Fruit fly (Drosophila melanogaster) whole organism, prepupa: Measurements from ENCODE around the gene CG14803.

ENCODE experiments used
- Blimp-1 ChIP-seq: fragments of 200-800 bp; sonication (Bioruptor generic); optimal IDR thresholded peaks from 3 replicates; lab custom pipeline; 2017; ENCODE audit warnings: missing biosample characterization, missing genetic modification characterization, mild to moderate bottlenecking, moderate library complexity, missing genetic modification reagents
- CG10631 ChIP-seq: fragments of 200-800 bp; sonication (Bioruptor generic); optimal IDR thresholded peaks from 2 replicates; lab custom pipeline; 2016; ENCODE audit warnings: missing biosample characterization, missing genetic modification characterization
- CG10669 ChIP-seq: fragments of 200-800 bp; sonication (Bioruptor generic); optimal IDR thresholded peaks from 3 replicates; lab custom pipeline; 2018; ENCODE audit warnings: missing biosample characterization, mild to moderate bottlenecking, missing genetic modification characterization, moderate library complexity
- CG11762 ChIP-seq: fragments of 200-800 bp; sonication (Bioruptor generic); optimal IDR thresholded peaks from 3 replicates; lab custom pipeline; 2016; ENCODE audit warnings: missing biosample characterization, missing genetic modification characterization; ENCODE audit not compliant: insufficient read depth
- CG1621 ChIP-seq: fragments of 200-800 bp; sonication (Bioruptor generic); optimal IDR thresholded peaks from 3 replicates; lab custom pipeline; 2018; ENCODE audit warnings: missing biosample characterization, mild to moderate bottlenecking, missing genetic modification characterization
- CG3032 ChIP-seq: fragments of 200-800 bp; optimal IDR thresholded peaks from 2 replicates; lab custom pipeline; 2019; ENCODE audit warnings: missing biosample characterization, mild to moderate bottlenecking, missing genetic modification characterization, moderate library complexity
- CG31627 ChIP-seq: fragments of 200-800 bp; sonication (Bioruptor generic); optimal IDR thresholded peaks from 3 replicates; lab custom pipeline; 2016; ENCODE audit warnings: missing biosample characterization, missing genetic modification characterization
- CG32006 ChIP-seq: fragments of 200-800 bp; sonication (Bioruptor generic); optimal IDR thresholded peaks from 3 replicates; lab custom pipeline; 2017; ENCODE audit warnings: missing biosample characterization, mild to moderate bottlenecking, missing genetic modification characterization
- CG3919 ChIP-seq: fragments of 200-800 bp; sonication (Bioruptor generic); optimal IDR thresholded peaks from 3 replicates; lab custom pipeline; 2016; ENCODE audit warnings: missing biosample characterization, missing genetic modification characterization
- CG4318 ChIP-seq: fragments of 200-800 bp; sonication (Bioruptor generic); optimal IDR thresholded peaks from 3 replicates; lab custom pipeline; 2017; ENCODE audit warnings: missing biosample characterization, mild to moderate bottlenecking, missing genetic modification characterization
- CG6276 ChIP-seq: fragments of 200-800 bp; sonication (Bioruptor generic); optimal IDR thresholded peaks from 2 replicates; lab custom pipeline; 2017; ENCODE audit warnings: missing biosample characterization, mild to moderate bottlenecking, missing genetic modification characterization
- CG6792 ChIP-seq: fragments of 200-800 bp; sonication (Bioruptor generic); optimal IDR thresholded peaks from 3 replicates; lab custom pipeline; 2016; ENCODE audit warnings: missing biosample characterization, missing genetic modification characterization
- CG6808 ChIP-seq: fragments of 200-800 bp; sonication (Bioruptor generic); optimal IDR thresholded peaks from 3 replicates; lab custom pipeline; 2017; ENCODE audit warnings: missing biosample characterization, missing genetic modification characterization, mild to moderate bottlenecking, moderate library complexity, missing genetic modification reagents
- CG6854 ChIP-seq: fragments of 200-800 bp; sonication (Bioruptor generic); optimal IDR thresholded peaks from 2 replicates; lab custom pipeline; 2017; ENCODE audit warnings: missing biosample characterization, mild to moderate bottlenecking, missing genetic modification characterization
- CG7368 ChIP-seq: fragments of 200-800 bp; sonication (Bioruptor generic); optimal IDR thresholded peaks from 3 replicates; lab custom pipeline; 2016; ENCODE audit warnings: missing biosample characterization, missing genetic modification characterization
- CG8119 ChIP-seq: fragments of 200-800 bp; sonication (Bioruptor generic); IDR thresholded peaks from 3 replicates; pipeline ENCODE4 v1.3.6; 2022; ENCODE audit warnings: missing biosample characterization, missing genetic modification characterization
- CG8632 ChIP-seq: fragments of 200-800 bp; sonication (Bioruptor generic); optimal IDR thresholded peaks from 3 replicates; lab custom pipeline; 2016; ENCODE audit warnings: missing biosample characterization, missing genetic modification characterization
- CG9139 ChIP-seq: fragments of 200-800 bp; sonication (Bioruptor generic); optimal IDR thresholded peaks from 3 replicates; lab custom pipeline; 2017; ENCODE audit warnings: missing biosample characterization, mild to moderate bottlenecking, missing genetic modification characterization
- Eip78C ChIP-seq: fragments of 200-800 bp; sonication (Bioruptor generic); peaks from one replicate; lab custom pipeline; 2016; ENCODE audit warnings: missing biosample characterization, missing genetic modification characterization
- Eip93F ChIP-seq: fragments of 200-800 bp; sonication (Bioruptor generic); optimal IDR thresholded peaks from 2 replicates; lab custom pipeline; 2016; ENCODE audit warnings: missing biosample characterization, mild to moderate bottlenecking, missing genetic modification characterization
- Gug ChIP-seq: fragments of 200-800 bp; sonication (Bioruptor generic); IDR thresholded peaks from 2 replicates; pipeline ENCODE4 v1.3.6; 2022; ENCODE audit warnings: missing biosample characterization, missing genetic modification characterization
- Hr39 ChIP-seq: fragments of 200-800 bp; sonication (Bioruptor generic); optimal IDR thresholded peaks from 2 replicates; lab custom pipeline; 2016; ENCODE audit warnings: missing biosample characterization, missing genetic modification characterization
- Hr4 ChIP-seq: fragments of 200-800 bp; sonication (Bioruptor generic); optimal IDR thresholded peaks from 3 replicates; lab custom pipeline; 2016; ENCODE audit warnings: missing biosample characterization, missing genetic modification characterization
- Lpt ChIP-seq: fragments of 200-800 bp; sonication (Bioruptor generic); optimal IDR thresholded peaks from 3 replicates; lab custom pipeline; 2016; ENCODE audit warnings: missing biosample characterization, missing genetic modification characterization
- Met ChIP-seq: fragments of 200-800 bp; sonication (Bioruptor generic); optimal IDR thresholded peaks from 3 replicates; lab custom pipeline; 2016; ENCODE audit warnings: missing biosample characterization, missing genetic modification characterization
- OdsH ChIP-seq: fragments of 200-800 bp; sonication (Bioruptor generic); optimal IDR thresholded peaks from 3 replicates; lab custom pipeline; 2016; ENCODE audit warnings: missing biosample characterization, missing genetic modification characterization
- Smox ChIP-seq: fragments of 200-800 bp; sonication (Bioruptor generic); optimal IDR thresholded peaks from 3 replicates; lab custom pipeline; 2016; ENCODE audit warnings: missing biosample characterization, missing genetic modification characterization
- Sox102F ChIP-seq: fragments of 200-800 bp; sonication (Bioruptor generic); optimal IDR thresholded peaks from 2 replicates; lab custom pipeline; 2016; ENCODE audit warnings: missing biosample characterization, mild to moderate bottlenecking, missing genetic modification characterization
- Sox14 ChIP-seq: fragments of 200-800 bp; sonication (Bioruptor generic); optimal IDR thresholded peaks from 3 replicates; lab custom pipeline; 2016; ENCODE audit warnings: missing biosample characterization, missing genetic modification characterization
- achi ChIP-seq: fragments of 200-800 bp; sonication (Bioruptor generic); optimal IDR thresholded peaks from 3 replicates; lab custom pipeline; 2016; ENCODE audit warnings: missing biosample characterization, missing genetic modification characterization
- dac ChIP-seq: fragments of 200-800 bp; sonication (Bioruptor generic); optimal IDR thresholded peaks from 2 replicates; lab custom pipeline; 2017; ENCODE audit warnings: missing biosample characterization, mild to moderate bottlenecking, missing genetic modification characterization
- dsx ChIP-seq: fragments of 200-800 bp; optimal IDR thresholded peaks from 3 replicates; lab custom pipeline; 2019; ENCODE audit warnings: missing biosample characterization, mild to moderate bottlenecking, missing genetic modification characterization, moderate library complexity; ENCODE audit not compliant: poor library complexity, severe bottlenecking
- eg ChIP-seq: fragments of 200-800 bp; sonication (Bioruptor generic); IDR thresholded peaks from 3 replicates; pipeline ENCODE4 v1.3.6; 2022; ENCODE audit warnings: missing biosample characterization, missing genetic modification characterization
- esn ChIP-seq: fragments of 200-800 bp; sonication (Bioruptor generic); optimal IDR thresholded peaks from 2 replicates; lab custom pipeline; 2016; ENCODE audit warnings: missing biosample characterization, mild to moderate bottlenecking, missing genetic modification characterization, moderate library complexity
- fd59A ChIP-seq: fragments of 200-800 bp; sonication (Bioruptor generic); optimal IDR thresholded peaks from 2 replicates; lab custom pipeline; 2017; ENCODE audit warnings: missing biosample characterization, mild to moderate bottlenecking, missing genetic modification characterization, missing genetic modification reagents
- fd85E ChIP-seq: fragments of 200-800 bp; sonication (Bioruptor generic); optimal IDR thresholded peaks from 3 replicates; lab custom pipeline; 2016; ENCODE audit warnings: missing biosample characterization, missing genetic modification characterization
- fkh ChIP-seq: fragments of 200-800 bp; sonication (Bioruptor generic); optimal IDR thresholded peaks from 3 replicates; lab custom pipeline; 2017; ENCODE audit warnings: missing biosample characterization, mild to moderate bottlenecking, missing genetic modification characterization, moderate library complexity
- lz ChIP-seq: fragments of 200-800 bp; sonication (Bioruptor generic); optimal IDR thresholded peaks from 3 replicates; lab custom pipeline; 2016; ENCODE audit warnings: missing biosample characterization, missing genetic modification characterization
- net ChIP-seq: fragments of 200-800 bp; sonication (Bioruptor generic); optimal IDR thresholded peaks from 3 replicates; lab custom pipeline; 2016; ENCODE audit warnings: missing biosample characterization, missing genetic modification characterization
- salr ChIP-seq, 2 experiments: fragments of 200-800 bp; sonication (Bioruptor generic); optimal IDR thresholded peaks; 3 replicates each; lab custom pipeline; 2016 to 2018; ENCODE audit warnings: missing biosample characterization in 2 of 2, missing genetic modification characterization in 2 of 2, mild to moderate bottlenecking in 1 of 2
- spab ChIP-seq: fragments of 200-800 bp; sonication (Bioruptor generic); optimal IDR thresholded peaks from 2 replicates; lab custom pipeline; 2017; ENCODE audit warnings: missing biosample characterization, mild to moderate bottlenecking, missing genetic modification characterization, missing genetic modification reagents
- svp ChIP-seq: fragments of 200-800 bp; sonication (Bioruptor generic); peaks from one replicate; lab custom pipeline; 2016; ENCODE audit warnings: missing biosample characterization, missing genetic modification characterization
- vri ChIP-seq: fragments of 200-800 bp; sonication (Bioruptor generic); optimal IDR thresholded peaks from 3 replicates; lab custom pipeline; 2016; ENCODE audit warnings: missing biosample characterization, mild to moderate bottlenecking, missing genetic modification characterization

The CG14803 gene

DNA sequence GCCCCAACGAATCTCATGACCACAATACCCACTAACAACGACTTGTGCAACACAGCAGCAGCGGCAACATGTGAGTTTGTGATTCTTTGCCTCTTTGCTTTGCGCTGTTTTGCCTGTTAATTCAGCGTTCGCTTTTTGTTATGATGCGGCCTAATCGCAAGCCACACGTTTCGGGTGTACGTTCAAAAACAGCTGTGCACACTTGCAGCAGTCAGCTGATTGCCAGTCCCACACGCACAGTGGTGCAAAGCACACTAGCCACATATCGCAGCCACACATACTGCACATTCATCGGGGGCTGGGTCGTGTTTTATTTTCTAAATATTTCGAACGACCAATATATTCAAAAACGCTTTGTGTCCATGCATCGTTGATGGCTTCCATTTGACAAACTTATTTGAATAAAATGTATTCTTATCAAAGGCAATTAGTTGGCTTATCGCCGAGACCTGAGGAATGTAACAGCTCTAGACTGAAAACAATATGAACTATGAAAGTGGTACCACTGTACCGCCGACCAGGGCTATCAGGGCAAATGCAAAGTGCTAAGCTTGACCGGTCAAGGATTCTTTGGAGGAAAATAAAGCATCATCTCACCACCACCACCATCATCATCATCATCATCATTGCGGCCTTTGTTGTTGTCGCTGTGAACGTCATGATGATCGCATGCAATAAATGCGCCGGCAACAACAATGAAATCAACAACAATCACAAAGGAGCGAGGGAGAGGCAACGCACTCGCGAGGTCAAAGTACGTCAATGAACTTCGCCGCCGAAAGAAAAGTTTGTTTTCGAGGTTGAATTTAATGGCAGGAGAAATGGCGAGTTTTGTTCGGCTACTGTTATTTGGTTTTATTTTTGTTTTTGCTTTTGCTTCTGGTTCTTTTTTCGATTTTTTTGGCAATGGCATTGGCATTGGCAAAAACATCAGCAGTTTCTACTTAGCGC is 42.5 kb upstream of the CG14803 start (continued):
- TF ChIP-seq Blimp-1 (no peak), vri (GFP tag; lab: Kevin White, UChicago) (no peak), CG6276 (GFP tag; lab: Kevin White, UChicago) (peak; percentile 33), Lpt (GFP tag; lab: Kevin White, UChicago) (no peak), CG1621 (tag; lab: Kevin White, UChicago) (peak; percentile 49), CG8119 (GFP tag; lab: Robert Waterston, UW) (peak; percentile 52), Eip78C (peak; percentile 91), eg (GFP tag; lab: Robert Waterston, UW) (0 out of 3 replicates have a peak, but pooled peaks have one; percentile 38), CG10669 (GFP tag; lab: Kevin White, UChicago) (peak; percentile 75), CG7368 (peak; percentile 52), net (GFP tag; lab: Kevin White, UChicago) (peak; percentile 73), CG32006 (peak; percentile 66), Hr4 (GFP tag; lab: Kevin White, UChicago) (peak; percentile 50), Gug (no peak), svp (GFP tag; lab: Kevin White, UChicago) (peak; percentile 91), CG4318 (GFP tag; lab: Kevin White, UChicago) (peak; percentile 22), fkh (GFP tag; lab: Kevin White, UChicago) (no peak), CG31627 (GFP tag; lab: Kevin White, UChicago) (peak; percentile 65), Smox (GFP tag; lab: Kevin White, UChicago) (peak; percentile 60), Eip93F (GFP tag; lab: Kevin White, UChicago) (no peak), CG8632 (peak; percentile 67), Hr39 (GFP tag; lab: Kevin White, UChicago) (peak; percentile 62), CG3919 (GFP tag; lab: Kevin White, UChicago) (peak; percentile 67), salr (GFP tag; optimal IDR thresholded peaks at IDR 0.05; lab: Kevin White, UChicago) (peak; percentile 32 to 45), Sox14 (GFP tag; lab: Kevin White, UChicago) (peak; percentile 76)

- no peak for TF ChIP-seq fd85E (GFP tag; lab: Kevin White, UChicago)
- no peak for TF ChIP-seq CG3919 (GFP tag; lab: Kevin White, UChicago)
- TF ChIP-seq CG9139 (GFP tag; lab: Kevin White, UChicago) = no peak
- no peak for TF ChIP-seq CG6276 (GFP tag; lab: Kevin White, UChicago)
- no peak for TF ChIP-seq CG32006
- TF ChIP-seq esn (GFP tag; lab: Kevin White, UChicago) = no peak
- TF ChIP-seq achi (GFP tag; lab: Kevin White, UChicago) = no peak
- TF ChIP-seq svp (GFP tag; lab: Kevin White, UChicago) = peak; percentile 75
- TF ChIP-seq CG11762 (GFP tag; lab: Kevin White, UChicago) = no peak
- no peak for TF ChIP-seq fd59A (GFP tag; lab: Kevin White, UChicago)
- no peak for TF ChIP-seq lz
- TF ChIP-seq CG10669 (GFP tag; lab: Kevin White, UChicago) = no peak
- no peak for TF ChIP-seq OdsH (GFP tag; lab: Kevin White, UChicago)
- TF ChIP-seq Met (GFP tag; lab: Kevin White, UChicago) = no peak
- no peak for TF ChIP-seq CG8632
- TF ChIP-seq Lpt (GFP tag; lab: Kevin White, UChicago) = peak; percentile 37
- no peak for TF ChIP-seq Sox102F
- TF ChIP-seq dsx (GFP tag; lab: Kevin White, UChicago) = no peak
- TF ChIP-seq CG6792 (GFP tag; lab: Kevin White, UChicago) = no peak
- peak; percentile 48 for TF ChIP-seq fkh (GFP tag; lab: Kevin White, UChicago)
- TF ChIP-seq CG6854 (GFP tag; lab: Kevin White, UChicago) = no peak
- TF ChIP-seq Blimp-1 = no peak
- TF ChIP-seq dac = no peak
- TF ChIP-seq Hr4 (GFP tag; lab: Kevin White, UChicago) = no peak
- TF ChIP-seq Smox (GFP tag; lab: Kevin White, UChicago) = no peak
- no peak for TF ChIP-seq CG4318 (GFP tag; lab: Kevin White, UChicago)
- TF ChIP-seq CG6808 (GFP tag; lab: Kevin White, UChicago) = no peak
- TF ChIP-seq CG3032 = no peak
- TF ChIP-seq eg (GFP tag; lab: Robert Waterston, UW) = 0 out of 3 replicates have a peak, but pooled peaks have one; percentile 29
- no peak for TF ChIP-seq CG10631 (GFP tag; lab: Kevin White, UChicago)
- no peak for TF ChIP-seq Eip78C
- TF ChIP-seq spab (GFP tag; lab: Kevin White, UChicago) = no peak
- TF ChIP-seq CG31627 (GFP tag; lab: Kevin White, UChicago) = no peak
Measured at dm6 chrX:1828097-1828496, 40.6 kb upstream of the CG14803 start.
